Fruit fly (Drosophila melanogaster): ENCODE results near the gene CG14647.
A peak's percentile ranks its signal among the peaks of the same experiment; 100 is the strongest.

The CG14647 gene

dm6 chr3R:4399810-4400496 is 357 bp upstream of the CG14647 start:
- TF ChIP-seq toe (GFP tag; optimal IDR thresholded peaks at IDR 0.05) (peak; percentile 46), CG14711 (tag; optimal IDR thresholded peaks at IDR 0.05) (no peak), ovo (GFP tag; optimal IDR thresholded peaks at IDR 0.05) (no peak), CG11617 (GFP tag; optimal IDR thresholded peaks at IDR 0.05) (peak; percentile 18), Clk (GFP tag; optimal IDR thresholded peaks at IDR 0.05) (no peak)

DNA sequence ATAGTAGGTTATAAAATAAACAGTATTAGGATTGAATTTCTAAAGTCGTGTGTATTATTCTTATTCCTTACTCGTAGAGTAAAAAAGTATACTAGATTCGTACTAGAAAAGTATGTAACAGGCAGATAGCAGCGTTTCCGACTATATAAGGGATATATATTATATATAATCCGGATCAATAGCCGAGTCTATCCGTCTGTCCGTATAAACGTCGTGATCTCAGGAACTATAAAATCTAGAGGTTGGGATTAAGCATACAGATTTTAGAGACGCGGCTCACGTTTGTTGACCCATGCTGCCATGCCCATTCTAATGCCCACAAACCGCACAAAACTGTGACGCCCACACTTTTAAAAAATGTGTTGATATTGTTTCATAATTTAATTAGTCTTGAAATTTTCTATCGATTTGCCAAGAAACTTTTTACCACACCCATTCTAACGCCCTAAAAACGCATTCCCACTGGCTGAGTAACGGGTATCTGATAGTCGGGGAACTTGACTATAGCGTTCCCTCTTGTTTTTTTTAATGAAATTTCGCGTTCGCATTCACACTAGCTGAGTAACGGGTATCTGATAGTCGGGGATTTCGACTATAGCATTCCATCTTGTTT is 1.8 kb downstream of the CG14647 start, which contains the start of gene CG9853:
CG9853 (minus strand) TSS at position 51 of the 613 bp plus-strand sequence.
- TF ChIP-seq CG5204 (GFP tag; optimal IDR thresholded peaks at IDR 0.05): no peak
- no peak for TF ChIP-seq CG14711 (tag; optimal IDR thresholded peaks at IDR 0.05)

DNA sequence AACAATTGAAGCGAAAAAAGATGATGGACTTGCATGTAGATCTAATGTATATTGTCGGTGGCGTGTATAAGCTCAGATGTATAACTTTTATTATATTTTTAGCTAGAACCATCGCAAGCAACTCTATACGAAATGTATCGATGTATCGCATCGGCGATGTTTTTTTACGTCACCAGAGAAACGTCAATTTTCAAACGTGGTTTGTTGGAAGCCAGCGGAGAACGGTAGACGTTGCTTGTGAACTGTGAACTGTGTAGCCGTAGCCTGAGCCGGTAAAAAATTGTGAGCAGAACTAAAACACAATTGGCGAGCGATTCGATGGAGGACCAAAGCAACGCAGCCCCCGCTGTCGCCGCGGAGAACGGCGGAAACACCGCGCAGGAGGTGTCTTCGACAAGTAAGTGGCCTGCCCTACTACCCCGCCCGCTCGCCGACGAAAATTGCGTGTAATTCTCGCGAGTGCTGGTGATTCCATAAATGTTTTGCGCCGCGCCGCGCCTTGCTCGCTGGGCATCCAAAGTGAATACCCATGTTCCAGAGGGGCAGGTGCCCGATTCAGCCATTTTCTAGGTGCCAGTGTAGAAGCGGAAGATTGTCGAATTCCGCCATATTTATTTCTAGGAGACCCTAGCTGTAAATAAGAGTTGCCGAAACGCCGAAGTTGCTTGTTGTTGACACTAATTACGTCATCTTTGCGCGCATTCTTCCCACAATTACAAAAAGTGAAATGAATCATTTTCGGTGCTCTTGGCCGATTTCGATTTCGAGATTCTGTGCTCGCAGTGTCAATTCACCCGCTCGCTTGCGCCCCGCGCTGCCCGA is 2.8 kb downstream of the CG14647 start, which contains the start of gene lost:
lost (plus strand) TSS at position 193 of the 822 bp plus-strand sequence.
- peak; percentile 35 for TF ChIP-seq bab1 (GFP tag; optimal IDR thresholded peaks at IDR 0.05)
- no peak for TF ChIP-seq cnc (optimal IDR thresholded peaks at IDR 0.05)
- TF ChIP-seq Hr96 (GFP tag; optimal IDR thresholded peaks at IDR 0.05): no peak
- no peak for TF ChIP-seq CG12768 (GFP tag; optimal IDR thresholded peaks at IDR 0.05)
- peak; percentile 28 for TF ChIP-seq ovo (GFP tag; optimal IDR thresholded peaks at IDR 0.05)
- peak; percentile 79 for TF ChIP-seq Mnt (GFP tag; optimal IDR thresholded peaks at IDR 0.05)
- TF ChIP-seq Crg-1 (GFP tag; optimal IDR thresholded peaks at IDR 0.05): no peak
- no peak for TF ChIP-seq Clk (GFP tag; optimal IDR thresholded peaks at IDR 0.05)
- peak; percentile 28 for TF ChIP-seq cic (GFP tag; optimal IDR thresholded peaks at IDR 0.05)
- TF ChIP-seq CG14711 (tag; optimal IDR thresholded peaks at IDR 0.05): peak; percentile 78
- TF ChIP-seq kay (GFP tag; ENCODE audit: borderline replicate concordance): no peak
- TF ChIP-seq CG7101 (tag; optimal IDR thresholded peaks at IDR 0.05): peak; percentile 52
- TF ChIP-seq CG7045 (GFP tag; optimal IDR thresholded peaks at IDR 0.05): no peak
- peak; percentile 55 for TF ChIP-seq toe (GFP tag; optimal IDR thresholded peaks at IDR 0.05)
- peak; percentile 15 for TF ChIP-seq pad (GFP tag; optimal IDR thresholded peaks at IDR 0.05)
- no peak for TF ChIP-seq tj (GFP tag; optimal IDR thresholded peaks at IDR 0.05)
- no peak for TF ChIP-seq CG33017 (tag; optimal IDR thresholded peaks at IDR 0.05)
- peak; percentile 16 for TF ChIP-seq CG11617 (GFP tag; optimal IDR thresholded peaks at IDR 0.05)
- no peak for TF ChIP-seq CG1620 (GFP tag; optimal IDR thresholded peaks at IDR 0.05)
- no peak for TF ChIP-seq CG5204 (GFP tag; optimal IDR thresholded peaks at IDR 0.05)

dm6 chr3R:4403706-4404392 is 3.5 kb downstream of the CG14647 start:
- no peak for TF ChIP-seq Hr96 (GFP tag; optimal IDR thresholded peaks at IDR 0.05)
- TF ChIP-seq Mnt (GFP tag; optimal IDR thresholded peaks at IDR 0.05): peak; percentile 85
- no peak for TF ChIP-seq CG11617 (GFP tag; optimal IDR thresholded peaks at IDR 0.05)
- TF ChIP-seq CG1620 (GFP tag; optimal IDR thresholded peaks at IDR 0.05): no peak
- TF ChIP-seq tj (GFP tag; optimal IDR thresholded peaks at IDR 0.05): peak; percentile 58
- peak; percentile 42 for TF ChIP-seq CG12768 (GFP tag; optimal IDR thresholded peaks at IDR 0.05)
- TF ChIP-seq CG33017 (tag; optimal IDR thresholded peaks at IDR 0.05): peak; percentile 33
- TF ChIP-seq CG7045 (GFP tag; optimal IDR thresholded peaks at IDR 0.05): no peak
- no peak for TF ChIP-seq ovo (GFP tag; optimal IDR thresholded peaks at IDR 0.05)
- TF ChIP-seq pad (GFP tag; optimal IDR thresholded peaks at IDR 0.05): no peak
- no peak for TF ChIP-seq cnc (optimal IDR thresholded peaks at IDR 0.05)
- TF ChIP-seq CG14711 (tag; optimal IDR thresholded peaks at IDR 0.05): peak; percentile 91
- no peak for TF ChIP-seq CG5204 (GFP tag; optimal IDR thresholded peaks at IDR 0.05)
- peak; percentile 75 for TF ChIP-seq cic (GFP tag; optimal IDR thresholded peaks at IDR 0.05)
- TF ChIP-seq bab1 (GFP tag; optimal IDR thresholded peaks at IDR 0.05): peak; percentile 22
- peak; percentile 27 for TF ChIP-seq toe (GFP tag; optimal IDR thresholded peaks at IDR 0.05)
- TF ChIP-seq kay (GFP tag; ENCODE audit: borderline replicate concordance): no peak
- no peak for TF ChIP-seq Crg-1 (GFP tag; optimal IDR thresholded peaks at IDR 0.05)
- no peak for TF ChIP-seq Clk (GFP tag; optimal IDR thresholded peaks at IDR 0.05)
- no peak for TF ChIP-seq CG7101 (tag; optimal IDR thresholded peaks at IDR 0.05)

dm6 chr3R:4407325-4407724 is 7.0 kb downstream of the CG14647 start:
- no peak for TF ChIP-seq CG1620 (GFP tag; optimal IDR thresholded peaks at IDR 0.05)
- no peak for TF ChIP-seq pad (GFP tag; optimal IDR thresholded peaks at IDR 0.05)
- no peak for TF ChIP-seq CG7101 (tag; optimal IDR thresholded peaks at IDR 0.05)
- TF ChIP-seq CG5204 (GFP tag; optimal IDR thresholded peaks at IDR 0.05): no peak
- no peak for TF ChIP-seq tj (GFP tag; optimal IDR thresholded peaks at IDR 0.05)
- TF ChIP-seq CG33017 (tag; optimal IDR thresholded peaks at IDR 0.05): no peak
- no peak for TF ChIP-seq cic (GFP tag; optimal IDR thresholded peaks at IDR 0.05)
- no peak for TF ChIP-seq toe (GFP tag; optimal IDR thresholded peaks at IDR 0.05)
- TF ChIP-seq ovo (GFP tag; optimal IDR thresholded peaks at IDR 0.05): no peak
- no peak for TF ChIP-seq kay (GFP tag; ENCODE audit: borderline replicate concordance)
- TF ChIP-seq CG12768 (GFP tag; optimal IDR thresholded peaks at IDR 0.05): no peak
- TF ChIP-seq CG7045 (GFP tag; optimal IDR thresholded peaks at IDR 0.05): no peak
- no peak for TF ChIP-seq CG11617 (GFP tag; optimal IDR thresholded peaks at IDR 0.05)
- TF ChIP-seq CG14711 (tag; optimal IDR thresholded peaks at IDR 0.05): no peak
- no peak for TF ChIP-seq Hr96 (GFP tag; optimal IDR thresholded peaks at IDR 0.05)
- no peak for TF ChIP-seq Clk (GFP tag; optimal IDR thresholded peaks at IDR 0.05)
- no peak for TF ChIP-seq Crg-1 (GFP tag; optimal IDR thresholded peaks at IDR 0.05)
- TF ChIP-seq cnc (optimal IDR thresholded peaks at IDR 0.05): no peak
- no peak for TF ChIP-seq Mnt (GFP tag; optimal IDR thresholded peaks at IDR 0.05)
- TF ChIP-seq bab1 (GFP tag; optimal IDR thresholded peaks at IDR 0.05): no peak

All from whole organism, adult.